Worm (Caenorhabditis elegans) whole organism, young adult: ENCODE results near the gene Y73F4A.3.

Experiments used
- B0261.1 ChIP-seq: sonication (generic microtip); optimal IDR thresholded peaks from 2 replicates; lab custom pipeline; 2016; ENCODE audit warnings: mild to moderate bottlenecking, missing genetic modification characterization, moderate library complexity, missing compliant biosample characterization
- B0336.3 ChIP-seq: fragments of 200-800 bp; sonication (Bioruptor generic); IDR thresholded peaks from 2 replicates; pipeline ENCODE4 v1.3.6; 2022; ENCODE audit warnings: missing genetic modification characterization, missing compliant biosample characterization
- C17E4.6 ChIP-seq: fragments of 200-800 bp; sonication (Bioruptor generic); IDR thresholded peaks from 2 replicates; pipeline ENCODE4 v1.3.6; 2022; ENCODE audit warnings: missing genetic modification reagents, missing genetic modification characterization, missing compliant biosample characterization
- D2030.7 ChIP-seq: fragments of 200-800 bp; sonication (Bioruptor generic); IDR thresholded peaks from 2 replicates; pipeline ENCODE4 v1.3.6; 2022; ENCODE audit warnings: missing genetic modification reagents, missing genetic modification characterization, missing compliant biosample characterization
- F10E7.11 ChIP-seq: sonication (generic microtip); optimal IDR thresholded peaks from 2 replicates; lab custom pipeline; 2017; ENCODE audit warnings: mild to moderate bottlenecking, missing genetic modification characterization, moderate library complexity, missing compliant biosample characterization
- F55B11.4 ChIP-seq: sonication (generic microtip); optimal IDR thresholded peaks from 2 replicates; lab custom pipeline; 2016; ENCODE audit warnings: missing compliant biosample characterization, missing genetic modification characterization, borderline replicate concordance; ENCODE audit not compliant: insufficient read depth
- F57A8.1 ChIP-seq: fragments of 200-800 bp; sonication (Bioruptor generic); optimal IDR thresholded peaks from 2 replicates; lab custom pipeline; 2018; ENCODE audit warnings: mild to moderate bottlenecking, missing genetic modification characterization, moderate library complexity, missing compliant biosample characterization
- K12H6.12 ChIP-seq: fragments of 200-800 bp; sonication (Bioruptor generic); optimal IDR thresholded peaks from 2 replicates; lab custom pipeline; 2018; ENCODE audit warnings: mild to moderate bottlenecking, missing genetic modification characterization, missing compliant biosample characterization
- Y53F4B.3 ChIP-seq: fragments of 200-800 bp; sonication (Bioruptor generic); IDR thresholded peaks from 2 replicates; pipeline ENCODE4 v1.3.6; 2022; ENCODE audit warnings: missing genetic modification reagents, missing genetic modification characterization, missing compliant biosample characterization
- Y53G8AR.9 ChIP-seq: fragments of 200-800 bp; sonication (Bioruptor generic); conservative IDR thresholded peaks from 2 replicates; pipeline ENCODE4 v1.3.6; 2022; ENCODE audit warnings: missing genetic modification reagents, missing genetic modification characterization, missing compliant biosample characterization
- Y56A3A.18 ChIP-seq: fragments of 200-800 bp; sonication (Bioruptor generic); IDR thresholded peaks from 2 replicates; pipeline ENCODE4 v1.3.6; 2022; ENCODE audit warnings: missing genetic modification reagents, missing genetic modification characterization, missing compliant biosample characterization
- akir-1 ChIP-seq: fragments of 200-800 bp; sonication (Bioruptor generic); optimal IDR thresholded peaks from 2 replicates; lab custom pipeline; 2018; ENCODE audit warnings: mild to moderate bottlenecking, missing genetic modification characterization, moderate library complexity, missing compliant biosample characterization
- athp-1 ChIP-seq: sonication (generic microtip); optimal IDR thresholded peaks from 2 replicates; lab custom pipeline; 2017; ENCODE audit warnings: mild to moderate bottlenecking, missing genetic modification characterization, missing compliant biosample characterization
- attf-3 ChIP-seq: fragments of 200-800 bp; sonication (Bioruptor generic); conservative IDR thresholded peaks from 2 replicates; pipeline ENCODE4 v1.3.6; 2022; ENCODE audit warnings: missing genetic modification reagents, missing genetic modification characterization, missing compliant biosample characterization
- ccch-3 ChIP-seq: fragments of 200-800 bp; sonication (Bioruptor generic); optimal IDR thresholded peaks from 2 replicates; lab custom pipeline; 2018; ENCODE audit warnings: mild to moderate bottlenecking, missing genetic modification characterization, missing compliant biosample characterization
- cebp-2 ChIP-seq: fragments of 200-800 bp; sonication (Bioruptor generic); IDR thresholded peaks from 2 replicates; pipeline ENCODE4 v1.3.6; 2022; ENCODE audit warnings: missing genetic modification characterization, missing compliant biosample characterization
- ceh-27 ChIP-seq: fragments of 200-800 bp; sonication (Bioruptor generic); optimal IDR thresholded peaks from 2 replicates; lab custom pipeline; 2018; ENCODE audit warnings: mild to moderate bottlenecking, missing genetic modification characterization, moderate library complexity, missing compliant biosample characterization
- ceh-58 ChIP-seq: fragments of 200-800 bp; sonication (Bioruptor generic); IDR thresholded peaks from 2 replicates; pipeline ENCODE4 v1.3.6; 2022; ENCODE audit warnings: missing genetic modification characterization, missing compliant biosample characterization
- ceh-79 ChIP-seq: sonication (generic microtip); optimal IDR thresholded peaks from 2 replicates; lab custom pipeline; 2017; ENCODE audit warnings: mild to moderate bottlenecking, missing genetic modification characterization, missing compliant biosample characterization
- chd-7 ChIP-seq: sonication (generic microtip); optimal IDR thresholded peaks from 2 replicates; lab custom pipeline; 2016; ENCODE audit warnings: mild to moderate bottlenecking, missing genetic modification characterization, moderate library complexity, missing compliant biosample characterization
- efl-1 ChIP-seq: fragments of 150-350 bp; optimal IDR thresholded peaks from 2 replicates; lab custom pipeline; 2014; ENCODE audit warnings: missing biosample characterization, missing genetic modification reagents, missing genetic modification characterization
- egl-18 ChIP-seq: fragments of 200-800 bp; sonication (Bioruptor generic); IDR thresholded peaks from 2 replicates; pipeline ENCODE4 v1.3.6; 2022; ENCODE audit warnings: missing genetic modification reagents, missing genetic modification characterization, missing compliant biosample characterization
- ets-4 ChIP-seq: fragments of 200-800 bp; sonication (Bioruptor generic); optimal IDR thresholded peaks from 2 replicates; lab custom pipeline; 2018; ENCODE audit warnings: mild to moderate bottlenecking, missing genetic modification characterization, missing compliant biosample characterization
- gei-17 ChIP-seq: fragments of 200-800 bp; sonication (Bioruptor generic); optimal IDR thresholded peaks from 2 replicates; lab custom pipeline; 2018; ENCODE audit warnings: mild to moderate bottlenecking, missing genetic modification characterization, missing compliant biosample characterization
- hmg-1.2 ChIP-seq: fragments of 200-800 bp; sonication (Bioruptor generic); IDR thresholded peaks from 2 replicates; pipeline ENCODE4 v1.3.6; 2022; ENCODE audit warnings: missing genetic modification reagents, missing genetic modification characterization, missing compliant biosample characterization
- hrde-1 ChIP-seq: sonication (generic microtip); optimal IDR thresholded peaks from 2 replicates; lab custom pipeline; 2016; ENCODE audit warnings: missing genetic modification characterization, mild to moderate bottlenecking, missing compliant biosample characterization, moderate library complexity, missing genotype, missing genetic modification reagents, borderline replicate concordance
- lag-1 ChIP-seq: fragments of 200-800 bp; sonication (Bioruptor generic); IDR thresholded peaks from 2 replicates; pipeline ENCODE4 v1.3.6; 2022; ENCODE audit warnings: missing genetic modification reagents, missing genetic modification characterization, missing compliant biosample characterization
- let-607 ChIP-seq, 2 experiments: fragments of 200-800 bp in 1 of 2; sonication (Bioruptor generic) in 1 of 2; sonication (generic microtip) in 1 of 2; optimal IDR thresholded peaks; 2 replicates each; lab custom pipeline; 2016 to 2018; ENCODE audit warnings: mild to moderate bottlenecking in 2 of 2, missing compliant biosample characterization in 2 of 2, missing genetic modification characterization in 2 of 2, moderate library complexity in 2 of 2, missing genotype in 1 of 2
- lin-26 ChIP-seq: fragments of 200-800 bp; sonication (Bioruptor generic); IDR thresholded peaks from 2 replicates; pipeline ENCODE4 v1.3.6; 2022; ENCODE audit warnings: missing genetic modification reagents, missing genetic modification characterization, missing compliant biosample characterization
- lin-40 ChIP-seq: sonication (generic microtip); optimal IDR thresholded peaks from 2 replicates; lab custom pipeline; 2016; ENCODE audit warnings: missing genetic modification characterization, mild to moderate bottlenecking, missing compliant biosample characterization, missing genotype, missing genetic modification reagents
- lir-1 ChIP-seq: fragments of 200-800 bp; sonication (Bioruptor generic); conservative IDR thresholded peaks from 2 replicates; pipeline ENCODE4 v1.3.6; 2022; ENCODE audit warnings: missing genetic modification reagents, missing genetic modification characterization, missing compliant biosample characterization
- lsl-1 ChIP-seq: fragments of 200-800 bp; sonication (Bioruptor generic); optimal IDR thresholded peaks from 2 replicates; lab custom pipeline; 2018; ENCODE audit warnings: mild to moderate bottlenecking, missing genetic modification characterization, moderate library complexity, missing compliant biosample characterization
- lsy-27 ChIP-seq: sonication (generic microtip); optimal IDR thresholded peaks from 2 replicates; lab custom pipeline; 2017; ENCODE audit warnings: missing genetic modification characterization, mild to moderate bottlenecking, missing compliant biosample characterization, antibody characterized with exemption, missing genotype, borderline replicate concordance; ENCODE audit not compliant: insufficient read depth
- nfya-1 ChIP-seq: sonication (generic microtip); optimal IDR thresholded peaks from 2 replicates; lab custom pipeline; 2017; ENCODE audit warnings: antibody characterized with exemption, missing compliant biosample characterization, missing genetic modification characterization, borderline replicate concordance; ENCODE audit not compliant: insufficient read depth
- nfya-2 ChIP-seq: fragments of 200-800 bp; sonication (Bioruptor generic); IDR thresholded peaks from 2 replicates; pipeline ENCODE4 v1.3.6; 2022; ENCODE audit warnings: missing genetic modification reagents, missing genetic modification characterization, missing compliant biosample characterization
- nhr-27 ChIP-seq: fragments of 200-800 bp; sonication (Bioruptor generic); optimal IDR thresholded peaks from 2 replicates; lab custom pipeline; 2018; ENCODE audit warnings: mild to moderate bottlenecking, missing genetic modification characterization, moderate library complexity, missing compliant biosample characterization
- pbrm-1 ChIP-seq: fragments of 200-800 bp; sonication (Bioruptor generic); IDR thresholded peaks from 2 replicates; pipeline ENCODE4 v1.3.6; 2022; ENCODE audit warnings: missing genetic modification reagents, missing genetic modification characterization, missing compliant biosample characterization
- rpc-1 ChIP-seq, 2 experiments: fragments of 150-350 bp in 1 of 2; sonication (generic microtip) in 1 of 2; optimal IDR thresholded peaks; 2 replicates each; lab custom pipeline; 2014 to 2018; ENCODE audit warnings: missing biosample characterization in 1 of 2, missing genetic modification characterization in 1 of 2, missing genetic modification reagents in 1 of 2, missing genotype in 1 of 2
- sea-2 ChIP-seq: fragments of 200-800 bp; sonication (Bioruptor generic); IDR thresholded peaks from 2 replicates; pipeline ENCODE4 v1.3.6; 2022; ENCODE audit warnings: missing genetic modification characterization, missing compliant biosample characterization
- snpc-1.3 ChIP-seq: sonication (generic microtip); optimal IDR thresholded peaks from 2 replicates; lab custom pipeline; 2017; ENCODE audit warnings: missing genetic modification characterization, mild to moderate bottlenecking, missing compliant biosample characterization, antibody characterized with exemption, moderate library complexity, missing genotype, missing genetic modification reagents; ENCODE audit not compliant: insufficient read depth
- snpc-3.4 ChIP-seq: sonication (generic microtip); optimal IDR thresholded peaks from 2 replicates; lab custom pipeline; 2017; ENCODE audit warnings: missing genetic modification characterization, mild to moderate bottlenecking, missing compliant biosample characterization, antibody characterized with exemption, moderate library complexity, missing genotype, missing genetic modification reagents
- tbx-9 ChIP-seq: sonication (generic microtip); optimal IDR thresholded peaks from 2 replicates; lab custom pipeline; 2016; ENCODE audit warnings: borderline replicate concordance, missing genetic modification characterization, inconsistent platforms, missing compliant biosample characterization
- unc-130 ChIP-seq: sonication (generic microtip); optimal IDR thresholded peaks from 2 replicates; lab custom pipeline; 2016; ENCODE audit warnings: missing genetic modification reagents, missing genetic modification characterization, missing compliant biosample characterization
- xnd-1 ChIP-seq: sonication (generic microtip); optimal IDR thresholded peaks from 2 replicates; lab custom pipeline; 2016; ENCODE audit warnings: missing genotype, missing genetic modification reagents, missing genetic modification characterization, missing compliant biosample characterization
- zim-3 ChIP-seq: sonication (generic microtip); optimal IDR thresholded peaks from 2 replicates; lab custom pipeline; 2017; ENCODE audit warnings: mild to moderate bottlenecking, missing genetic modification characterization, moderate library complexity, missing compliant biosample characterization
- ztf-3 ChIP-seq: fragments of 200-800 bp; sonication (Bioruptor generic); optimal IDR thresholded peaks from 2 replicates; lab custom pipeline; 2018; ENCODE audit warnings: mild to moderate bottlenecking, missing genetic modification characterization, missing compliant biosample characterization
- ztf-6 ChIP-seq: fragments of 200-800 bp; sonication (Bioruptor generic); IDR thresholded peaks from 2 replicates; pipeline ENCODE4 v1.3.6; 2022; ENCODE audit warnings: missing genetic modification reagents, missing genetic modification characterization, missing compliant biosample characterization

The Y73F4A.3 gene

DNA sequence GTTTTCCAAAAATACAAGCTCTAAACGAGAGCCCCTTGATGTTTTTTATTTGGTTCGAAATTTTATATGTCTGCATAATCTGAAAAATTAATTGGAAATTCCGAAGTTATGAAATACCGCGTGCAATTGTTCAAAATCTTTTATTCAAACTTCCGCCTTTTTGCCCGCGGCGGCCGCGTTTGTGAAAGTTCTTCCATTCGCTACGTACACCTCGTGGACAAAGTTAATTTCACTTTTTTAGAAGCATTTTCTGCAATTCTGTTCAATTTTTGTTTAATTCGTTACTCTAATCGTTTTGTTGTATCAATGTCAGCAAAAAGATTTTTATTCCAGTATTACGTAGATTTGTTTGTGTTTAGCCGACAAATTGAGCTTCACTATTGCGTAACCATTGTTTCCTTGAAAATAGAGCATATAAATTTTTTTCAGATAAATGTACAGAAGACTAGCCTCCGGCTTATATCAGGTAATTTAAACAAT lies 34.0 kb upstream of the Y73F4A.3 start, which contains the start of gene mppb-1:
mppb-1 (plus strand) TSS at position 430 of the 480 bp plus-strand sequence.
- TF ChIP-seq D2030.7 (peak; percentile 40; the same call in 1 of the 2 replicates), snpc-3.4 (tag; lab: Kevin White, UChicago) (peak; percentile 28), snpc-1.3 (peak; percentile 29), nhr-27 (tag; lab: Kevin White, UChicago) (no peak), hrde-1 (tag; lab: Kevin White, UChicago) (no peak), sea-2 (no peak), F57A8.1 (GFP tag; lab: Kevin White, UChicago) (no peak), nfya-2 (GFP tag; lab: Robert Waterston, UW) (no peak), Y53F4B.3 (GFP tag; lab: Robert Waterston, UW) (no peak), lin-26 (no peak), akir-1 (peak; percentile 46), ccch-3 (GFP tag; lab: Kevin White, UChicago) (peak; percentile 71), zim-3 (tag; lab: Kevin White, UChicago) (peak; percentile 44), C17E4.6 (GFP tag; lab: Robert Waterston, UW) (no peak), athp-1 (tag; lab: Kevin White, UChicago) (peak; percentile 14), lir-1 (GFP tag; lab: Robert Waterston, UW) (peak; percentile 82), lin-40 (tag; lab: Kevin White, UChicago) (peak; percentile 59), gei-17 (GFP tag; lab: Kevin White, UChicago) (no peak), lag-1 (no peak), ets-4 (GFP tag; lab: Kevin White, UChicago) (no peak), egl-18 (GFP tag; lab: Robert Waterston, UW) (no peak), K12H6.12 (tag; lab: Kevin White, UChicago) (peak; percentile 57), ceh-27 (peak; percentile 84), ztf-3 (GFP tag; lab: Kevin White, UChicago) (no peak), unc-130 (GFP tag; lab: Kevin White, UChicago) (peak; percentile 92), attf-3 (GFP tag; lab: Robert Waterston, UW) (peak; percentile 75), efl-1 (GFP tag; lab: Kevin White, UChicago) (peak; percentile 74), Y56A3A.18 (GFP tag; lab: Robert Waterston, UW) (no peak), Y53G8AR.9 (GFP tag; lab: Robert Waterston, UW) (no peak), B0336.3 (GFP tag; lab: Robert Waterston, UW) (no peak), rpc-1 (optimal IDR thresholded peaks at IDR 0.05; lab: Kevin White, UChicago) (no peak), rpc-1 (tag; optimal IDR thresholded peaks at IDR 0.05; lab: Kevin White, UChicago) (no peak), pbrm-1 (GFP tag; lab: Robert Waterston, UW) (peak; percentile 64), B0261.1 (peak; percentile 20), xnd-1 (no peak), ztf-6 (GFP tag; lab: Robert Waterston, UW) (peak; percentile 41; the same call in 1 of the 2 replicates), tbx-9 (no peak), hmg-1.2 (GFP tag; lab: Robert Waterston, UW) (peak; percentile 25; the same call in 1 of the 2 replicates), F10E7.11 (tag; lab: Kevin White, UChicago) (no peak), ceh-58 (no peak), nfya-1 (tag; lab: Kevin White, UChicago) (no peak), ceh-79 (tag; lab: Kevin White, UChicago) (no peak), F55B11.4 (tag; lab: Kevin White, UChicago) (no peak), chd-7 (tag; lab: Kevin White, UChicago) (peak; percentile 39), lsl-1 (GFP tag; lab: Kevin White, UChicago) (peak; percentile 52), let-607 (tag; optimal IDR thresholded peaks at IDR 0.05; lab: Kevin White, UChicago) (peak in 1 of 2 experiments; percentile 59), lsy-27 (tag; lab: Kevin White, UChicago) (no peak), cebp-2 (GFP tag; lab: Robert Waterston, UW) (no peak)
